Worm (Caenorhabditis elegans): ENCODE results near the gene Y53G8AR.6.

Y53G8AR.6 gene

DNA sequence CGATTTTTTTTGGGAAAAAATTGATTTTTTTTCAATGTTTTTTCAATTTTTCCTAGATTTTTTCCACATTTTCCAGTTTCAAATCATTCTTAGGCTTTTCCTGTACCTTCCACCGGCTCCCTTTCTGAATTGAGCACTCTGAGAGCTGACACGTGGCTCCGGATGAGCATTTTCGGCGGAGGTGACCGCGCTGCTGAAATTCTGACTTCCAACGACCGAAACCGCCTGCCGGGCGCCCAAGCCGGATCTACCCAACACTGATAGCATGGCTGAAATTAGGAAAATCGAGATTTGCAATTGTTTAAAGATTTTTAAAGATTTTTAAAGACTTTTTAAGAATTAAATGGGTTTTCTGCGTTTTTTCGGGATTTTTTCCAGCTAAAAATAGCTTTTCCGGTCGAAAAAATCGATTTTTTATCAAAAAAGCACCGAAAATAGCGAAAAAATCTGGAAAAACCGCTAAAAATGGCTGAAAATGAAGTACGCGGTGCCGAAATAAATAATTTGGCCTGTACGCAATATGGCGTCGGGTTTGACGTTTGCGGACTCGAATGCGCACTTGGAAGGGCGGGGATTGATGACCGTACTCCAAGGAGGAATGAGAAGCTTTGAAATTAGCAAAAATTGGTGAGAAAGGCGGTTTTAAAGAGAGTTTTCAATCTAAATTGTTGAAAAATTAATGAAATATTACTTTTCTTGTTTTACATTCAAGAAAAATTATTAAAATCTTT lies 46.1 kb upstream of the Y53G8AR.6 start, which contains the start of gene nduf-9 (continued):
- TF ChIP-seq lin-11 (tag; optimal IDR thresholded peaks at IDR 0.05) (no peak), crh-2 (tag; optimal IDR thresholded peaks at IDR 0.05) (no peak), unc-62 (GFP tag; optimal IDR thresholded peaks at IDR 0.05) (no peak)

DNA sequence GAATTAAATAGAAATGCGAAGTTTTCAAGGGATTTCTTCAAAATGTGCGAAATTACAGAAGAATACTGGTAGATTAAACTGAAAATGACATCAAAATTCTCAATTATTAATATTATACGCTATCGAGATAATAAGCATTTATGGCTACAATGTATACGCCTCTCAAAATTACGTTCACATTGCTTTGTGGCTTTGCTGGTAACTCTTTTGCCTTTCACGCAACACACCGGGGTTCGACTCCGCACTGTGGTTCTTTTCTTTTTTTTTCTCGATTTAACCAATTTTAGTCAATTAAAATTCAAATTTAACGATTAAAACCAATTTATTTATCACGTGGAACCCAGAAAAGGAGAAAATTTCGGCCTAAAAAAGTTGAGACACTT lies 45.5 kb upstream of the Y53G8AR.6 start:
- TF ChIP-seq Y55F3AM.14 (GFP tag; optimal IDR thresholded peaks at IDR 0.05) (peak; percentile 30), fos-1 (tag; optimal IDR thresholded peaks at IDR 0.05) (no peak), sma-3 (GFP tag; optimal IDR thresholded peaks at IDR 0.05) (peak; percentile 16), unc-55 (GFP tag; optimal IDR thresholded peaks at IDR 0.05) (peak; percentile 7)

DNA sequence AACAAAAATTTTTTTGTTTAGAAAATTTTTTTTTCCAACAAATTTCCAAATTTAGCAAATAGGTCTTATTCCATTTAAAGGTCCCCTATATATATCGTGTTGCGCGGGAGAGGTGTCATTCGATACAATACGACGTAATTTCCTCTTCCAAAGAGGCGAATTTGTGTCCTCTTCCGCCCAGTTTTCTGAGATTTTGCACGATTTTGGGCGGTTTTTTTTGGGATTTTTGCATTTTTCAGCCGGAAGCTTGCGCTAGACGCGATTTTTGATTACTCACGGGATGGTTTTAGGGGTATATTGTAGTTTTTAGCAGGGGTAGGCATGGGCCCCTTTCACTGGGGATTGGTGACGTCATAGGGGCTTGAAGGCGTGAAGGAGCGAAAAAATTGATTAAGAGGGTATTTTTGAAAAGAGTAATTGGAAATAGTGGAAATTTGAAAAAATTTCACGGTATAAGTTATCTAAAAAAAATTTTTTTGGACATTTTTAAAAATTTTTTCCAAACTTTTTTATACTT lies 43.9 kb upstream of the Y53G8AR.6 start, which contains the start of gene Y53G8AL.4:
Y53G8AL.4 (minus strand) TSS at position 51 of the 517 bp plus-strand sequence.
- no peak for TF ChIP-seq R02D3.7 (tag; optimal IDR thresholded peaks at IDR 0.05)
- no peak for TF ChIP-seq aly-2 (tag; optimal IDR thresholded peaks at IDR 0.05)
- TF ChIP-seq egl-27 (tag; optimal IDR thresholded peaks at IDR 0.05) = no peak
- no peak for TF ChIP-seq gmeb-1 (tag; optimal IDR thresholded peaks at IDR 0.05)
- TF ChIP-seq ztf-11 (tag; optimal IDR thresholded peaks at IDR 0.05) = no peak
- no peak for TF ChIP-seq ceh-16 (tag; optimal IDR thresholded peaks at IDR 0.05)
- TF ChIP-seq sma-9 (GFP tag; optimal IDR thresholded peaks at IDR 0.05) = no peak
- no peak for TF ChIP-seq sma-9 (tag; optimal IDR thresholded peaks at IDR 0.05)
- no peak for TF ChIP-seq nhr-23 (tag; optimal IDR thresholded peaks at IDR 0.05)
- TF ChIP-seq skn-1 (tag; optimal IDR thresholded peaks at IDR 0.05) = no peak
- no peak for TF ChIP-seq mdl-1 (tag; optimal IDR thresholded peaks at IDR 0.05)
- TF ChIP-seq nhr-25 (tag; optimal IDR thresholded peaks at IDR 0.05) = no peak
- TF ChIP-seq nhr-10 (tag; optimal IDR thresholded peaks at IDR 0.05) = no peak
- TF ChIP-seq sem-4 (tag; optimal IDR thresholded peaks at IDR 0.05) = no peak
- no peak for TF ChIP-seq nhr-237 (tag; optimal IDR thresholded peaks at IDR 0.05)
- no peak for TF ChIP-seq blmp-1 (tag; optimal IDR thresholded peaks at IDR 0.05; ENCODE audit: insufficient read depth)
- no peak for TF ChIP-seq nhr-21 (tag; optimal IDR thresholded peaks at IDR 0.05)
- no peak for TF ChIP-seq nhr-12 (tag; optimal IDR thresholded peaks at IDR 0.05)
- no peak for TF ChIP-seq elt-3 (tag; optimal IDR thresholded peaks at IDR 0.05)
- no peak for TF ChIP-seq nhr-11 (tag; optimal IDR thresholded peaks at IDR 0.05)

DNA sequence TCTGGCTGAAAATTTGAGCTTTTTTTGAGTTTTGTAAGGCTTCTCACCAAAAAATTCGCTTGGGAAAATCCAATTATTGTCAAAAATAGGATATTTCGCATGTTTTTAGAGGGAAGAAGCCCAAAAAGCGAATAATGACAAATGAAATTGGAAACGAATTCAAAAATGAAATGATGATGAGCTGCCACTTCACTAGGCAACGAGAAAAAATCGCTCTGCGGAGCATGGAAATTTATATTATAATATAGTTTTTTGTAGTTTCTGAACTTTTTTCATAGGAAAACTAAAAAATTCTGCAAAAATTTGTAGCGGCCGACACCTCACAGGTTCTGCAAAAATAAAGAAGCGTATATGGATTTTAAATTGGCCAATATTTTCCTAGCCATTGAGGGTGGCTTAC lies 41.5 kb upstream of the Y53G8AR.6 start, which contains the start of gene Y53G8AL.3:
Y53G8AL.3 (minus strand) TSS at position 101 of the 400 bp plus-strand sequence.
- no peak for TF ChIP-seq alr-1 (tag; optimal IDR thresholded peaks at IDR 0.05)
- no peak for TF ChIP-seq ama-1 (optimal IDR thresholded peaks at IDR 0.05)
- no peak for TF ChIP-seq sma-9 (GFP tag; optimal IDR thresholded peaks at IDR 0.05)
- TF ChIP-seq sma-9 (tag; optimal IDR thresholded peaks at IDR 0.05) = no peak
- no peak for TF ChIP-seq crh-2 (tag; optimal IDR thresholded peaks at IDR 0.05)
- no peak for TF ChIP-seq F13H6.1 (tag; optimal IDR thresholded peaks at IDR 0.05)
- no peak for TF ChIP-seq R02D3.7 (tag; optimal IDR thresholded peaks at IDR 0.05)
- TF ChIP-seq ZK546.5 (tag; optimal IDR thresholded peaks at IDR 0.05) = no peak
- TF ChIP-seq snpc-4 (tag; optimal IDR thresholded peaks at IDR 0.05) = no peak
- no peak for TF ChIP-seq lin-11 (tag; optimal IDR thresholded peaks at IDR 0.05)
- TF ChIP-seq skn-1 (tag; optimal IDR thresholded peaks at IDR 0.05) = no peak

DNA sequence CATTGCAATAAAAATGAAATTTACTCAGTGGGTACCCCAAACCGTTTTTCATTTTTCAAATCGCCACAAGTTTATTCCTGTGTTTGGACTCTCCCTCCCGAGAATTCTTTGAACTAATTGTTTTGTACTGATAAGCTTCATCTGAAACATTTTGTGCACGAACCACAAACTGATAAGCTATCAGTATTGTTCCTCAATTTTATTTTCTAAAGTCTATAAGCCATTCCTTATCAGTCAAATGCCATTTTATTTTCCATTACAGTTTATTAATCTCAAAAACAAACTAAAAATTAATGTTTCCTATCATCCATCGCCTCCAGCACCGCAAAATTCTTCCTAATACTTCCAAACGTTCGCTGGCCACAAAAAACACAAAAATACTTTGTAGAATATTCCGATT lies 40.8 kb upstream of the Y53G8AR.6 start:
- TF ChIP-seq F13H6.1 (tag; optimal IDR thresholded peaks at IDR 0.05) = no peak
- peak; percentile 90 for TF ChIP-seq fos-1 (tag; optimal IDR thresholded peaks at IDR 0.05)
- no peak for TF ChIP-seq unc-62 (GFP tag; optimal IDR thresholded peaks at IDR 0.05)
- TF ChIP-seq sma-9 (GFP tag; optimal IDR thresholded peaks at IDR 0.05) = peak; percentile 63
- TF ChIP-seq sma-9 (tag; optimal IDR thresholded peaks at IDR 0.05) = no peak
- TF ChIP-seq egl-27 (tag; optimal IDR thresholded peaks at IDR 0.05) = peak; percentile 37
- TF ChIP-seq nhr-237 (tag; optimal IDR thresholded peaks at IDR 0.05) = no peak
- TF ChIP-seq elt-1 (tag; optimal IDR thresholded peaks at IDR 0.05) = no peak
- TF ChIP-seq gmeb-1 (tag; optimal IDR thresholded peaks at IDR 0.05) = peak; percentile 1
- no peak for TF ChIP-seq aly-2 (tag; optimal IDR thresholded peaks at IDR 0.05)
